Fruit fly (Drosophila melanogaster) whole organism, prepupa: ENCODE results near the gene CG13073.
A peak's percentile ranks its signal among the peaks of the same experiment; 100 is the strongest.

ENCODE experiments used
- Blimp-1 ChIP-seq: fragments of 200-800 bp; sonication (Bioruptor generic); optimal IDR thresholded peaks from 3 replicates; lab custom pipeline; 2017; ENCODE audit warnings: missing biosample characterization, missing genetic modification characterization, mild to moderate bottlenecking, moderate library complexity, missing genetic modification reagents
- CG10631 ChIP-seq: fragments of 200-800 bp; sonication (Bioruptor generic); optimal IDR thresholded peaks from 2 replicates; lab custom pipeline; 2016; ENCODE audit warnings: missing biosample characterization, missing genetic modification characterization
- CG10669 ChIP-seq: fragments of 200-800 bp; sonication (Bioruptor generic); optimal IDR thresholded peaks from 3 replicates; lab custom pipeline; 2018; ENCODE audit warnings: missing biosample characterization, mild to moderate bottlenecking, missing genetic modification characterization, moderate library complexity
- CG11294 ChIP-seq: fragments of 200-800 bp; sonication (Bioruptor generic); IDR thresholded peaks from 2 replicates; pipeline ENCODE4 v1.3.6; 2022; ENCODE audit warnings: missing biosample characterization, missing genetic modification characterization
- CG11762 ChIP-seq: fragments of 200-800 bp; sonication (Bioruptor generic); optimal IDR thresholded peaks from 3 replicates; lab custom pipeline; 2016; ENCODE audit warnings: missing biosample characterization, missing genetic modification characterization; ENCODE audit not compliant: insufficient read depth
- CG15336 ChIP-seq: fragments of 200-800 bp; sonication (Bioruptor generic); IDR thresholded peaks from 2 replicates; pipeline ENCODE4 v1.3.6; 2022; ENCODE audit warnings: missing biosample characterization, missing genetic modification characterization
- CG3032 ChIP-seq: fragments of 200-800 bp; optimal IDR thresholded peaks from 2 replicates; lab custom pipeline; 2019; ENCODE audit warnings: missing biosample characterization, mild to moderate bottlenecking, missing genetic modification characterization, moderate library complexity
- CG31627 ChIP-seq: fragments of 200-800 bp; sonication (Bioruptor generic); optimal IDR thresholded peaks from 3 replicates; lab custom pipeline; 2016; ENCODE audit warnings: missing biosample characterization, missing genetic modification characterization
- CG32006 ChIP-seq: fragments of 200-800 bp; sonication (Bioruptor generic); optimal IDR thresholded peaks from 3 replicates; lab custom pipeline; 2017; ENCODE audit warnings: missing biosample characterization, mild to moderate bottlenecking, missing genetic modification characterization
- CG34406 ChIP-seq: fragments of 200-800 bp; sonication (Bioruptor generic); optimal IDR thresholded peaks from 3 replicates; lab custom pipeline; 2016; ENCODE audit warnings: missing biosample characterization, missing genetic modification characterization
- CG3919 ChIP-seq: fragments of 200-800 bp; sonication (Bioruptor generic); optimal IDR thresholded peaks from 3 replicates; lab custom pipeline; 2016; ENCODE audit warnings: missing biosample characterization, missing genetic modification characterization
- CG4318 ChIP-seq: fragments of 200-800 bp; sonication (Bioruptor generic); optimal IDR thresholded peaks from 3 replicates; lab custom pipeline; 2017; ENCODE audit warnings: missing biosample characterization, mild to moderate bottlenecking, missing genetic modification characterization
- CG6163 ChIP-seq: fragments of 200-800 bp; sonication (Bioruptor generic); IDR thresholded peaks from 3 replicates; pipeline ENCODE4 v1.3.6; 2022; ENCODE audit warnings: missing biosample characterization, missing genetic modification characterization
- CG6276 ChIP-seq: fragments of 200-800 bp; sonication (Bioruptor generic); optimal IDR thresholded peaks from 2 replicates; lab custom pipeline; 2017; ENCODE audit warnings: missing biosample characterization, mild to moderate bottlenecking, missing genetic modification characterization
- CG6792 ChIP-seq: fragments of 200-800 bp; sonication (Bioruptor generic); optimal IDR thresholded peaks from 3 replicates; lab custom pipeline; 2016; ENCODE audit warnings: missing biosample characterization, missing genetic modification characterization
- CG6808 ChIP-seq: fragments of 200-800 bp; sonication (Bioruptor generic); optimal IDR thresholded peaks from 3 replicates; lab custom pipeline; 2017; ENCODE audit warnings: missing biosample characterization, missing genetic modification characterization, mild to moderate bottlenecking, moderate library complexity, missing genetic modification reagents
- CG6854 ChIP-seq: fragments of 200-800 bp; sonication (Bioruptor generic); optimal IDR thresholded peaks from 2 replicates; lab custom pipeline; 2017; ENCODE audit warnings: missing biosample characterization, mild to moderate bottlenecking, missing genetic modification characterization
- CG7368 ChIP-seq: fragments of 200-800 bp; sonication (Bioruptor generic); optimal IDR thresholded peaks from 3 replicates; lab custom pipeline; 2016; ENCODE audit warnings: missing biosample characterization, missing genetic modification characterization
- Eip78C ChIP-seq: fragments of 200-800 bp; sonication (Bioruptor generic); peaks from one replicate; lab custom pipeline; 2016; ENCODE audit warnings: missing biosample characterization, missing genetic modification characterization
- Eip93F ChIP-seq: fragments of 200-800 bp; sonication (Bioruptor generic); optimal IDR thresholded peaks from 2 replicates; lab custom pipeline; 2016; ENCODE audit warnings: missing biosample characterization, mild to moderate bottlenecking, missing genetic modification characterization
- Ets96B ChIP-seq: fragments of 200-800 bp; optimal IDR thresholded peaks from 2 replicates; lab custom pipeline; 2019; ENCODE audit warnings: missing biosample characterization, mild to moderate bottlenecking, missing genetic modification characterization, moderate library complexity
- Hr38 ChIP-seq: sonication (Bioruptor generic); optimal IDR thresholded peaks from 2 replicates; lab custom pipeline; 2016; ENCODE audit warnings: missing biosample characterization, missing genetic modification characterization
- Hr39 ChIP-seq: fragments of 200-800 bp; sonication (Bioruptor generic); optimal IDR thresholded peaks from 2 replicates; lab custom pipeline; 2016; ENCODE audit warnings: missing biosample characterization, missing genetic modification characterization
- Met ChIP-seq: fragments of 200-800 bp; sonication (Bioruptor generic); optimal IDR thresholded peaks from 3 replicates; lab custom pipeline; 2016; ENCODE audit warnings: missing biosample characterization, missing genetic modification characterization
- OdsH ChIP-seq: fragments of 200-800 bp; sonication (Bioruptor generic); optimal IDR thresholded peaks from 3 replicates; lab custom pipeline; 2016; ENCODE audit warnings: missing biosample characterization, missing genetic modification characterization
- Smox ChIP-seq: fragments of 200-800 bp; sonication (Bioruptor generic); optimal IDR thresholded peaks from 3 replicates; lab custom pipeline; 2016; ENCODE audit warnings: missing biosample characterization, missing genetic modification characterization
- Sox102F ChIP-seq: fragments of 200-800 bp; sonication (Bioruptor generic); optimal IDR thresholded peaks from 2 replicates; lab custom pipeline; 2016; ENCODE audit warnings: missing biosample characterization, mild to moderate bottlenecking, missing genetic modification characterization
- Sox14 ChIP-seq: fragments of 200-800 bp; sonication (Bioruptor generic); optimal IDR thresholded peaks from 3 replicates; lab custom pipeline; 2016; ENCODE audit warnings: missing biosample characterization, missing genetic modification characterization
- Sox15 ChIP-seq: fragments of 200-800 bp; sonication (Bioruptor generic); optimal IDR thresholded peaks from 3 replicates; lab custom pipeline; 2016; ENCODE audit warnings: missing biosample characterization, missing genetic modification characterization
- achi ChIP-seq: fragments of 200-800 bp; sonication (Bioruptor generic); optimal IDR thresholded peaks from 3 replicates; lab custom pipeline; 2016; ENCODE audit warnings: missing biosample characterization, missing genetic modification characterization
- acj6 ChIP-seq: fragments of 200-800 bp; sonication (Bioruptor generic); optimal IDR thresholded peaks from 3 replicates; lab custom pipeline; 2016; ENCODE audit warnings: missing biosample characterization, missing genetic modification characterization
- cyc ChIP-seq: fragments of 200-800 bp; sonication (Bioruptor generic); optimal IDR thresholded peaks from 3 replicates; lab custom pipeline; 2016; ENCODE audit warnings: missing biosample characterization, missing genetic modification characterization
- dac ChIP-seq: fragments of 200-800 bp; sonication (Bioruptor generic); optimal IDR thresholded peaks from 2 replicates; lab custom pipeline; 2017; ENCODE audit warnings: missing biosample characterization, mild to moderate bottlenecking, missing genetic modification characterization
- dsx ChIP-seq: fragments of 200-800 bp; optimal IDR thresholded peaks from 3 replicates; lab custom pipeline; 2019; ENCODE audit warnings: missing biosample characterization, mild to moderate bottlenecking, missing genetic modification characterization, moderate library complexity; ENCODE audit not compliant: poor library complexity, severe bottlenecking
- eg ChIP-seq: fragments of 200-800 bp; sonication (Bioruptor generic); IDR thresholded peaks from 3 replicates; pipeline ENCODE4 v1.3.6; 2022; ENCODE audit warnings: missing biosample characterization, missing genetic modification characterization
- esn ChIP-seq: fragments of 200-800 bp; sonication (Bioruptor generic); optimal IDR thresholded peaks from 2 replicates; lab custom pipeline; 2016; ENCODE audit warnings: missing biosample characterization, mild to moderate bottlenecking, missing genetic modification characterization, moderate library complexity
- fd59A ChIP-seq: fragments of 200-800 bp; sonication (Bioruptor generic); optimal IDR thresholded peaks from 2 replicates; lab custom pipeline; 2017; ENCODE audit warnings: missing biosample characterization, mild to moderate bottlenecking, missing genetic modification characterization, missing genetic modification reagents
- fd85E ChIP-seq: fragments of 200-800 bp; sonication (Bioruptor generic); optimal IDR thresholded peaks from 3 replicates; lab custom pipeline; 2016; ENCODE audit warnings: missing biosample characterization, missing genetic modification characterization
- fkh ChIP-seq: fragments of 200-800 bp; sonication (Bioruptor generic); optimal IDR thresholded peaks from 3 replicates; lab custom pipeline; 2017; ENCODE audit warnings: missing biosample characterization, mild to moderate bottlenecking, missing genetic modification characterization, moderate library complexity
- lz ChIP-seq: fragments of 200-800 bp; sonication (Bioruptor generic); optimal IDR thresholded peaks from 3 replicates; lab custom pipeline; 2016; ENCODE audit warnings: missing biosample characterization, missing genetic modification characterization
- net ChIP-seq: fragments of 200-800 bp; sonication (Bioruptor generic); optimal IDR thresholded peaks from 3 replicates; lab custom pipeline; 2016; ENCODE audit warnings: missing biosample characterization, missing genetic modification characterization
- pdm3 ChIP-seq: fragments of 200-800 bp; sonication (Bioruptor generic); optimal IDR thresholded peaks from 3 replicates; lab custom pipeline; 2016; ENCODE audit warnings: missing biosample characterization, missing genetic modification characterization
- ss ChIP-seq, 2 experiments: fragments of 200-800 bp; sonication (Bioruptor generic); optimal IDR thresholded peaks; 2 replicates in 1 of 2; 3 replicates in 1 of 2; lab custom pipeline; 2017 to 2018; ENCODE audit warnings: mild to moderate bottlenecking in 2 of 2, missing biosample characterization in 2 of 2, missing genetic modification characterization in 2 of 2, moderate library complexity in 1 of 2
- svp ChIP-seq: fragments of 200-800 bp; sonication (Bioruptor generic); peaks from one replicate; lab custom pipeline; 2016; ENCODE audit warnings: missing biosample characterization, missing genetic modification characterization
- vri ChIP-seq: fragments of 200-800 bp; sonication (Bioruptor generic); optimal IDR thresholded peaks from 3 replicates; lab custom pipeline; 2016; ENCODE audit warnings: missing biosample characterization, mild to moderate bottlenecking, missing genetic modification characterization

Gene CG13073

DNA sequence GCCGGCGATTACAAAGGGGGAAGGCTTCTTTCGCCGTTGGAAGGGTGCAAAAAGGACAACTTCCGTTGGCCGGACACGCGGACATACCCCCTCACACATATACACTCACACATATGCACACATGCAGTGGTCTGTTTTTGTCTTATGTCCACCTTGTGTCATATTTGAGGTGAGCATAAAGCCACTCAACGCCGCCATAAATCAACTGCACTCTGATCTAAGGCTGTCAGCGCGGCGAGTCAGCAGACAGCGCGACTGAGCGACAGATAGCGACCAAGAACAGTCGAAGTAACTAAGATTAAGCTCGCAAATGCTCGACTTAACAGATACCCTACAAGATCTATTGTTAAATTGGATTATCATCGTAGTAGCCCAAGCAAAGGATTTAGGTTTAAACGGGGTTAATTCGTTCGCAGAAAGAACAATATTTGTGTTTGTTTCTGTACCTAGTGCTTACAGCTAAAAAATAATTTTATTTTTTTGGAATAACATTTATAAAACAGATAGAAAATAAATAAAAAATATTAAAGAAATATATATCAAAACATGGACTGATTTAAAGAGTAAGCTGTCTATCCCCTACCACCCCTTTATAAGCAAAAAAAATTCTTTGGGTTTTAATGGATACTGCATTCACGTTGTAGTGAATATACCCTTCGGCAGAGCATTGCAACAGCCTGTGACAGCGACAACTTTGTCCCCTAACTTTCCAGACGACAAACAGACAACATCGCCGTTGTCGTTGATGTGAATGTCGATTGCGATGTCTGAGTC, 8.1 kb downstream of the CG13073 start:
- TF ChIP-seq svp (peak; percentile 94), Eip93F (GFP tag; lab: Kevin White, UChicago) (no peak), Met (GFP tag; lab: Kevin White, UChicago) (no peak), CG15336 (GFP tag; lab: Robert Waterston, UW) (no peak), Eip78C (GFP tag; lab: Kevin White, UChicago) (peak; percentile 78), Sox102F (GFP tag; lab: Kevin White, UChicago) (peak; percentile 21), fd85E (GFP tag; lab: Kevin White, UChicago) (no peak), esn (peak; percentile 34), eg (0 out of 3 replicates have a peak, but pooled peaks have one; percentile 10), pdm3 (GFP tag; lab: Kevin White, UChicago) (peak; percentile 28), Ets96B (tag; lab: Kevin White, UChicago) (peak; percentile 28), CG11762 (GFP tag; lab: Kevin White, UChicago) (peak; percentile 5), acj6 (GFP tag; lab: Kevin White, UChicago) (peak; percentile 37), CG34406 (GFP tag; lab: Kevin White, UChicago) (peak; percentile 38), Hr39 (no peak), CG11294 (GFP tag; lab: Robert Waterston, UW) (no peak), CG3032 (peak; percentile 57), CG6792 (peak; percentile 24), CG4318 (GFP tag; lab: Kevin White, UChicago) (peak; percentile 27), Sox14 (GFP tag; lab: Kevin White, UChicago) (no peak), OdsH (peak; percentile 37), cyc (GFP tag; lab: Kevin White, UChicago) (peak; percentile 2), dac (no peak), Sox15 (peak; percentile 14), CG32006 (peak; percentile 63), CG6276 (GFP tag; lab: Kevin White, UChicago) (no peak), lz (GFP tag; lab: Kevin White, UChicago) (peak; percentile 0), Hr38 (GFP tag; lab: Kevin White, UChicago) (no peak), ss (GFP tag; optimal IDR thresholded peaks at IDR 0.05; lab: Kevin White, UChicago) (peak in 1 of 2 experiments; percentile 30), CG6854 (GFP tag; lab: Kevin White, UChicago) (peak; percentile 23), CG10631 (GFP tag; lab: Kevin White, UChicago) (peak; percentile 37), CG6808 (GFP tag; lab: Kevin White, UChicago) (peak; percentile 14), Blimp-1 (GFP tag; lab: Kevin White, UChicago) (no peak), CG31627 (GFP tag; lab: Kevin White, UChicago) (peak; percentile 13), fd59A (peak; percentile 51), net (GFP tag; lab: Kevin White, UChicago) (no peak), CG3919 (peak; percentile 58), Smox (GFP tag; lab: Kevin White, UChicago) (no peak)
- TF ChIP-seq, all 60 proteins: peak for 25

DNA sequence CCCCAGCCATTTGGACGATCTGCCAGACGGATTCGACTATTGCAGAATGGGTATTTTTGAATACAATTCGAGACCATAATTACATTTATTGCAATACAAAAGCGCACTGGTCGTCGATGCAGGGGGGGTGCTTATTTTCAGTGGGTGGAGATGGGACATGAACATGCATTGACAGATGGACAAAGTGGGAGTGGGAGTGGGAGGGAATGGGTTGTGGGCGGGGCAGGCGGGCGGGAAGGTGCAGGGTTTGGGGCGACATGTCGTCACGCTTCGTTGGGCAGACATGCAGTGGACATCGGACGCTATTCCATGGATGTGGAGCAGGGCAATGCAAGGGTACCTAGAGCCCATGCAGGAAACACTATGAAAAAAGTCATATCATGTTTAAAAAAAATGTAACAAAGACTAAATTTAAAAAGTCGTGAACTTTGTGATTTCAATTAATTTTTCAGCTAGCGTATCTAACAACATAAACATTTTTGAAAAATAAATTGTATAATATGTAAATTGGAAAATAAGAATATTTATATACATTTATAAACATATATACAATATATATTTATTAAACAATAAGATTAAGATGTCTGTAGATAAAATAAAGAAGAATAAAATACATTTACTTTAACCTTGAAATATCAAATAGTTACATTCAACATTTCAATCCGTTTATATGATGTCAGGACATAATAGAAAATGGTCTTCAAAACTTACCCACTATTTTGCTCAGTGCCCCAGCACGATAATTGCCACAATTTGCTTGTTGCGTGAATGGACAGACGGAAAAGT, 8.9 kb downstream of the CG13073 start:
- TF ChIP-seq cyc (GFP tag; lab: Kevin White, UChicago) = no peak
- peak; percentile 68 for TF ChIP-seq Ets96B (tag; lab: Kevin White, UChicago)
- peak; percentile 42 for TF ChIP-seq Eip78C (GFP tag; lab: Kevin White, UChicago)
- no peak for TF ChIP-seq Hr38 (GFP tag; lab: Kevin White, UChicago)
- no peak for TF ChIP-seq CG11762 (GFP tag; lab: Kevin White, UChicago)
- peak in 1 of 2 experiments; percentile 65 for TF ChIP-seq ss (GFP tag; optimal IDR thresholded peaks at IDR 0.05; lab: Kevin White, UChicago)
- TF ChIP-seq CG7368 = no peak
- peak; percentile 10 for TF ChIP-seq CG10669 (GFP tag; lab: Kevin White, UChicago)
- TF ChIP-seq CG6276 (GFP tag; lab: Kevin White, UChicago) = no peak
- TF ChIP-seq CG3032 = peak; percentile 57
- TF ChIP-seq dsx = peak; percentile 26
- no peak for TF ChIP-seq Sox14 (GFP tag; lab: Kevin White, UChicago)
- no peak for TF ChIP-seq CG6163
- no peak for TF ChIP-seq achi (GFP tag; lab: Kevin White, UChicago)
- peak; percentile 20 for TF ChIP-seq OdsH
- TF ChIP-seq CG6808 (GFP tag; lab: Kevin White, UChicago) = peak; percentile 24
- peak; percentile 3 for TF ChIP-seq CG34406 (GFP tag; lab: Kevin White, UChicago)
- TF ChIP-seq fkh (GFP tag; lab: Kevin White, UChicago) = no peak
- no peak for TF ChIP-seq Blimp-1 (GFP tag; lab: Kevin White, UChicago)
- TF ChIP-seq Met (GFP tag; lab: Kevin White, UChicago) = no peak
- no peak for TF ChIP-seq vri (GFP tag; lab: Kevin White, UChicago)
- no peak for TF ChIP-seq Smox (GFP tag; lab: Kevin White, UChicago)
- TF ChIP-seq svp = no peak
- no peak for TF ChIP-seq net (GFP tag; lab: Kevin White, UChicago)
